Fruit fly (Drosophila melanogaster) whole organism, embryonic: ENCODE data around the gene CG14043.

Source experiments
- Aef1 ChIP-seq: fragments of 200-800 bp; sonication (Bioruptor generic); IDR thresholded peaks from 3 replicates; pipeline ENCODE4 v1.3.6; 2022; ENCODE audit warnings: missing biosample characterization, missing genetic modification characterization
- Atf-2 ChIP-seq: fragments of 200-800 bp; sonication (Bioruptor generic); optimal IDR thresholded peaks from 2 replicates; lab custom pipeline; 2016; ENCODE audit warnings: missing biosample characterization, missing genetic modification characterization
- Atf6 ChIP-seq: fragments of 200-800 bp; sonication (Bioruptor generic); IDR thresholded peaks from 2 replicates; pipeline ENCODE4 v1.3.6; 2022; ENCODE audit warnings: missing biosample characterization, missing genetic modification characterization
- CG10209 ChIP-seq: fragments of 200-800 bp; sonication (Bioruptor generic); optimal IDR thresholded peaks from 3 replicates; lab custom pipeline; 2017; ENCODE audit warnings: missing biosample characterization, mild to moderate bottlenecking, missing genetic modification characterization, missing genetic modification reagents
- CG11560 ChIP-seq: fragments of 200-800 bp; sonication (Bioruptor generic); IDR thresholded peaks from 3 replicates; pipeline ENCODE4 v1.3.6; 2022; ENCODE audit warnings: missing biosample characterization, missing genetic modification characterization
- CG12744 ChIP-seq: fragments of 200-800 bp; sonication (Bioruptor generic); optimal IDR thresholded peaks from 2 replicates; lab custom pipeline; 2016; ENCODE audit warnings: missing biosample characterization, missing genetic modification characterization
- CG14860 ChIP-seq: fragments of 200-800 bp; sonication (Bioruptor generic); IDR thresholded peaks from 3 replicates; pipeline ENCODE4 v1.3.6; 2022; ENCODE audit warnings: missing biosample characterization, missing genetic modification characterization; ENCODE audit not compliant: partially characterized antibody
- CG16779 ChIP-seq: fragments of 200-800 bp; sonication (Bioruptor generic); IDR thresholded peaks from 2 replicates; pipeline ENCODE4 v1.3.6; 2022; ENCODE audit warnings: missing biosample characterization, missing genetic modification characterization
- CG18262 ChIP-seq: fragments of 200-800 bp; optimal IDR thresholded peaks from 3 replicates; lab custom pipeline; 2019; ENCODE audit warnings: missing biosample characterization, mild to moderate bottlenecking, missing genetic modification characterization, moderate library complexity
- CG2875 ChIP-seq: fragments of 200-800 bp; sonication (Bioruptor generic); optimal IDR thresholded peaks from 2 replicates; lab custom pipeline; 2017; ENCODE audit warnings: missing biosample characterization, mild to moderate bottlenecking, missing genetic modification characterization, missing genetic modification reagents
- CG3163 ChIP-seq: fragments of 200-800 bp; sonication (Bioruptor generic); optimal IDR thresholded peaks from 3 replicates; lab custom pipeline; 2016; ENCODE audit warnings: missing biosample characterization, missing genetic modification characterization
- CG32772 ChIP-seq: fragments of 200-800 bp; sonication (Bioruptor generic); IDR thresholded peaks from 2 replicates; pipeline ENCODE4 v1.3.6; 2022; ENCODE audit warnings: missing biosample characterization, missing genetic modification characterization
- CG4707 ChIP-seq: fragments of 200-800 bp; sonication (Bioruptor generic); optimal IDR thresholded peaks from 2 replicates; lab custom pipeline; 2018; ENCODE audit warnings: missing biosample characterization, mild to moderate bottlenecking, missing genetic modification characterization, moderate library complexity
- CG4820 ChIP-seq: fragments of 200-800 bp; sonication (Bioruptor generic); optimal IDR thresholded peaks from 3 replicates; lab custom pipeline; 2016; ENCODE audit warnings: missing biosample characterization, missing genetic modification characterization
- CG4854 ChIP-seq: fragments of 200-800 bp; sonication (Bioruptor generic); optimal IDR thresholded peaks from 2 replicates; lab custom pipeline; 2016; ENCODE audit warnings: missing biosample characterization, missing genetic modification characterization, inconsistent platforms
- CG6683 ChIP-seq: fragments of 200-800 bp; sonication (Bioruptor generic); optimal IDR thresholded peaks from 2 replicates; lab custom pipeline; 2017; ENCODE audit warnings: missing biosample characterization, mild to moderate bottlenecking, missing genetic modification characterization, missing genetic modification reagents
- CG7357 ChIP-seq: fragments of 200-800 bp; sonication (Bioruptor generic); IDR thresholded peaks from 3 replicates; pipeline ENCODE4 v1.3.6; 2022; ENCODE audit warnings: missing biosample characterization, missing genetic modification characterization
- CG8290 ChIP-seq, 3 experiments: fragments of 200-800 bp; sonication (Bioruptor generic); optimal IDR thresholded peaks; 2 replicates each; lab custom pipeline; 2016 to 2019; ENCODE audit warnings: missing biosample characterization in 3 of 3, missing genetic modification characterization in 3 of 3, mild to moderate bottlenecking in 2 of 3, moderate library complexity in 1 of 3
- CG9727 ChIP-seq: fragments of 200-800 bp; sonication (Bioruptor generic); optimal IDR thresholded peaks from 3 replicates; lab custom pipeline; 2017; ENCODE audit warnings: missing biosample characterization, mild to moderate bottlenecking, missing genetic modification characterization
- Drgx ChIP-seq: fragments of 200-800 bp; sonication (Bioruptor generic); IDR thresholded peaks from 2 replicates; pipeline ENCODE4 v1.3.6; 2022; ENCODE audit warnings: missing biosample characterization, missing genetic modification characterization
- HHEX ChIP-seq: fragments of 200-800 bp; sonication (Bioruptor generic); optimal IDR thresholded peaks from 3 replicates; lab custom pipeline; 2017; ENCODE audit warnings: missing biosample characterization, mild to moderate bottlenecking, missing genetic modification characterization, missing genetic modification reagents
- Hey ChIP-seq: fragments of 200-800 bp; sonication (Bioruptor generic); optimal IDR thresholded peaks from 3 replicates; lab custom pipeline; 2018; ENCODE audit warnings: missing biosample characterization, mild to moderate bottlenecking, missing genetic modification characterization
- HmgZ ChIP-seq: fragments of 200-800 bp; sonication (Bioruptor generic); optimal IDR thresholded peaks from 2 replicates; lab custom pipeline; 2018; ENCODE audit warnings: missing biosample characterization, mild to moderate bottlenecking, missing genetic modification characterization
- NC2α ChIP-seq: fragments of 200-800 bp; sonication (Bioruptor generic); optimal IDR thresholded peaks from 2 replicates; lab custom pipeline; 2016; ENCODE audit warnings: missing biosample characterization, missing genetic modification characterization
- Rfx ChIP-seq: fragments of 200-800 bp; sonication (Bioruptor generic); IDR thresholded peaks from 2 replicates; pipeline ENCODE4 v1.3.6; 2022; ENCODE audit warnings: missing biosample characterization, missing genetic modification characterization
- Ssrp ChIP-seq: fragments of 200-800 bp; sonication (Bioruptor generic); optimal IDR thresholded peaks from 2 replicates; lab custom pipeline; 2018; ENCODE audit warnings: missing biosample characterization, mild to moderate bottlenecking, missing genetic modification characterization, moderate library complexity
- cas ChIP-seq: fragments of 200-800 bp; sonication (Bioruptor generic); IDR thresholded peaks from 2 replicates; pipeline ENCODE4 v1.3.6; 2022; ENCODE audit warnings: missing biosample characterization, missing genetic modification characterization
- ci ChIP-seq: fragments of 200-800 bp; sonication (Bioruptor generic); IDR thresholded peaks from 3 replicates; pipeline ENCODE4 v1.3.6; 2022; ENCODE audit warnings: missing biosample characterization, missing genetic modification characterization
- danr ChIP-seq: fragments of 200-800 bp; sonication (Bioruptor generic); IDR thresholded peaks from 2 replicates; pipeline ENCODE4 v1.3.6; 2022; ENCODE audit warnings: missing biosample characterization, missing genetic modification characterization
- dati ChIP-seq: fragments of 200-800 bp; sonication (Bioruptor generic); IDR thresholded peaks from 2 replicates; pipeline ENCODE4 v1.3.6; 2022; ENCODE audit warnings: missing biosample characterization, missing genetic modification characterization
- dm ChIP-seq: fragments of 200-800 bp; sonication (Bioruptor generic); optimal IDR thresholded peaks from 3 replicates; lab custom pipeline; 2016; ENCODE audit warnings: missing biosample characterization, missing genetic modification characterization
- emc ChIP-seq: fragments of 200-800 bp; sonication (Bioruptor generic); optimal IDR thresholded peaks from 2 replicates; lab custom pipeline; 2016; ENCODE audit warnings: missing biosample characterization, missing genetic modification characterization
- eve ChIP-seq, 2 experiments: fragments of >200 bp; optimal IDR thresholded peaks; 2 replicates each; lab custom pipeline; 2017; ENCODE audit warnings: missing biosample characterization in 2 of 2, missing genetic modification characterization in 2 of 2
- ftz-f1 ChIP-seq: fragments of 200-800 bp; sonication (Bioruptor generic); optimal IDR thresholded peaks from 2 replicates; lab custom pipeline; 2016; ENCODE audit warnings: missing biosample characterization, missing genetic modification characterization
- gfzf ChIP-seq: fragments of 200-800 bp; sonication (Bioruptor generic); optimal IDR thresholded peaks from 2 replicates; lab custom pipeline; 2016; ENCODE audit warnings: missing biosample characterization, mild to moderate bottlenecking, missing genetic modification characterization, moderate library complexity
- kay ChIP-seq: fragments of 200-800 bp; sonication (Bioruptor generic); optimal IDR thresholded peaks from 2 replicates; lab custom pipeline; 2016; ENCODE audit warnings: missing biosample characterization, missing genetic modification characterization
- kni ChIP-seq: fragments of 200-800 bp; sonication (Bioruptor generic); optimal IDR thresholded peaks from 3 replicates; lab custom pipeline; 2017; ENCODE audit warnings: mild to moderate bottlenecking, missing biosample characterization, missing genetic modification reagents, missing genetic modification characterization
- nmo ChIP-seq: fragments of 200-800 bp; sonication (Bioruptor generic); optimal IDR thresholded peaks from 2 replicates; lab custom pipeline; 2018; ENCODE audit warnings: missing biosample characterization, mild to moderate bottlenecking, missing genetic modification characterization, moderate library complexity
- p53 ChIP-seq: fragments of 200-800 bp; sonication (Bioruptor generic); optimal IDR thresholded peaks from 2 replicates; lab custom pipeline; 2016; ENCODE audit warnings: missing biosample characterization, missing genetic modification characterization
- pfk ChIP-seq: fragments of 200-800 bp; sonication (Bioruptor generic); optimal IDR thresholded peaks from 2 replicates; lab custom pipeline; 2018; ENCODE audit warnings: missing biosample characterization, mild to moderate bottlenecking, missing genetic modification characterization, moderate library complexity
- repo ChIP-seq: fragments of 200-800 bp; sonication (Bioruptor generic); optimal IDR thresholded peaks from 2 replicates; lab custom pipeline; 2016; ENCODE audit warnings: missing biosample characterization, missing genetic modification characterization
- sc ChIP-seq, 3 experiments: fragments of >200 bp in 2 of 3; fragments of 200-800 bp in 1 of 3; sonication (Bioruptor generic) in 1 of 3; optimal IDR thresholded peaks; 2 replicates in 2 of 3; 3 replicates in 1 of 3; lab custom pipeline; 2017; ENCODE audit warnings: mild to moderate bottlenecking in 1 of 3, missing biosample characterization in 1 of 3, missing genetic modification characterization in 1 of 3, missing genetic modification reagents in 1 of 3
- sd ChIP-seq: fragments of 200-800 bp; sonication (Bioruptor generic); optimal IDR thresholded peaks from 3 replicates; lab custom pipeline; 2018; ENCODE audit warnings: missing biosample characterization, mild to moderate bottlenecking, missing genetic modification characterization, moderate library complexity
- sim ChIP-seq: fragments of 200-800 bp; sonication (Bioruptor generic); IDR thresholded peaks from 2 replicates; pipeline ENCODE4 v1.3.6; 2022; ENCODE audit warnings: missing biosample characterization, missing genetic modification characterization
- slou ChIP-seq: fragments of 200-800 bp; sonication (Bioruptor generic); optimal IDR thresholded peaks from 3 replicates; lab custom pipeline; 2016; ENCODE audit warnings: missing biosample characterization, missing genetic modification characterization
- so ChIP-seq: fragments of 200-800 bp; sonication (Bioruptor generic); IDR thresholded peaks from 3 replicates; pipeline ENCODE4 v1.3.6; 2022; ENCODE audit warnings: missing biosample characterization, missing genetic modification characterization
- sqz ChIP-seq: fragments of 200-800 bp; sonication (Bioruptor generic); optimal IDR thresholded peaks from 3 replicates; lab custom pipeline; 2018; ENCODE audit warnings: missing biosample characterization, mild to moderate bottlenecking, missing genetic modification characterization
- tx ChIP-seq: fragments of 200-800 bp; sonication (Bioruptor generic); optimal IDR thresholded peaks from 2 replicates; lab custom pipeline; 2016; ENCODE audit warnings: missing biosample characterization, missing genetic modification characterization
- yki ChIP-seq: fragments of >200 bp; optimal IDR thresholded peaks from 3 replicates; lab custom pipeline; 2018
- zfh1 ChIP-seq: fragments of 200-800 bp; sonication (Bioruptor generic); IDR thresholded peaks from 3 replicates; pipeline ENCODE4 v1.3.6; 2022; ENCODE audit warnings: missing biosample characterization, missing genetic modification characterization

The CG14043 gene

dm6 chr2L:5000919-5001581, 29.5 kb downstream of the CG14043 start (continued):
- no peak for TF ChIP-seq cas
- TF ChIP-seq repo (GFP tag; lab: Kevin White, UChicago), result no peak
- TF ChIP-seq dm (GFP tag; lab: Kevin White, UChicago), result no peak
- TF ChIP-seq danr (GFP tag; lab: Robert Waterston, UW), result no peak
- TF ChIP-seq eve (GFP tag; optimal IDR thresholded peaks at IDR 0.05; lab: Kevin White, UChicago), result peak in 1 of 2 experiments; percentile 44
- TF ChIP-seq CG6683 (GFP tag; lab: Kevin White, UChicago), result no peak
- no peak for TF ChIP-seq emc (GFP tag; lab: Kevin White, UChicago)
- TF ChIP-seq CG12744 (GFP tag; lab: Kevin White, UChicago), result no peak
- no peak for TF ChIP-seq gfzf (GFP tag; lab: Kevin White, UChicago)
- no peak; the same call in 1 of the 2 replicates for TF ChIP-seq Atf6 (GFP tag; lab: Robert Waterston, UW)
- no peak for TF ChIP-seq CG4854
- no peak for TF ChIP-seq HHEX (GFP tag; lab: Kevin White, UChicago)
- TF ChIP-seq kay (GFP tag; lab: Kevin White, UChicago), result no peak
- TF ChIP-seq Rfx, result peak; percentile 54
- no peak for TF ChIP-seq sqz (GFP tag; lab: Kevin White, UChicago)
- TF ChIP-seq pfk (GFP tag; lab: Kevin White, UChicago), result no peak
- no peak for TF ChIP-seq CG3163
- peak; percentile 21 for TF ChIP-seq yki (lab: Kevin White, UChicago)
- peak; percentile 6 for TF ChIP-seq CG2875 (GFP tag; lab: Kevin White, UChicago)
- peak; percentile 77 for TF ChIP-seq ci (GFP tag; lab: Robert Waterston, UW)
- TF ChIP-seq Drgx (GFP tag; lab: Robert Waterston, UW), result peak; percentile 61
- TF ChIP-seq NC2α (GFP tag; lab: Kevin White, UChicago), result no peak
- TF ChIP-seq ftz-f1 (GFP tag; lab: Kevin White, UChicago), result peak; percentile 100
- TF ChIP-seq p53, result no peak
- TF ChIP-seq kni (GFP tag; lab: Kevin White, UChicago), result peak; percentile 10
- TF ChIP-seq so, result no peak; the same call in 2 of the 3 replicates
- peak; percentile 75 for TF ChIP-seq sd (tag; lab: Kevin White, UChicago)
- TF ChIP-seq CG4707 (GFP tag; lab: Kevin White, UChicago), result no peak
- no peak for TF ChIP-seq CG9727 (GFP tag; lab: Kevin White, UChicago)
- peak; percentile 2 for TF ChIP-seq nmo (GFP tag; lab: Kevin White, UChicago)
- TF ChIP-seq tx (GFP tag; lab: Kevin White, UChicago), result no peak
- no peak for TF ChIP-seq CG11560 (tag; lab: Robert Waterston, UW)
- TF ChIP-seq CG18262 (tag; lab: Kevin White, UChicago), result no peak
- TF ChIP-seq slou, result no peak
- peak; percentile 72 for TF ChIP-seq zfh1
- TF ChIP-seq dati (GFP tag; lab: Robert Waterston, UW), result no peak
- TF ChIP-seq sim (GFP tag; lab: Robert Waterston, UW), result no peak
- TF ChIP-seq Aef1 (GFP tag; lab: Robert Waterston, UW), result peak; percentile 28
- TF ChIP-seq CG4820 (GFP tag; lab: Kevin White, UChicago), result no peak
- TF ChIP-seq CG32772 (GFP tag; lab: Robert Waterston, UW), result peak; percentile 47; the same call in 1 of the 2 replicates
- TF ChIP-seq CG7357 (GFP tag; lab: Robert Waterston, UW), result no peak; the same call in 2 of the 3 replicates
- TF ChIP-seq Hey, result no peak
- no peak for TF ChIP-seq CG16779 (GFP tag; lab: Robert Waterston, UW)
- TF ChIP-seq sc (optimal IDR thresholded peaks at IDR 0.05; lab: Kevin White, UChicago), result no peak
- TF ChIP-seq sc (GFP tag; optimal IDR thresholded peaks at IDR 0.05; lab: Kevin White, UChicago), result no peak
- no peak for TF ChIP-seq Atf-2
- peak; percentile 89 for TF ChIP-seq CG8290 (GFP tag; optimal IDR thresholded peaks at IDR 0.05; lab: Kevin White, UChicago)
- TF ChIP-seq CG8290 (tag; optimal IDR thresholded peaks at IDR 0.05; lab: Kevin White, UChicago), result peak; percentile 2 to 81
- TF ChIP-seq Ssrp, result no peak
- TF ChIP-seq HmgZ (tag; lab: Kevin White, UChicago), result peak; percentile 17
- TF ChIP-seq CG14860 (GFP tag; lab: Robert Waterston, UW), result no peak
- no peak for TF ChIP-seq CG10209 (GFP tag; lab: Kevin White, UChicago)
